Worm (Caenorhabditis elegans): Measurements from ENCODE around the gene vit-4.

Gene vit-4

ce11 chrX:3566856-3567255, 3.1 kb upstream of the vit-4 start:
- no peak for TF ChIP-seq ama-1 (optimal IDR thresholded peaks at IDR 0.05)
- TF ChIP-seq pros-1 (tag; optimal IDR thresholded peaks at IDR 0.05): no peak
- TF ChIP-seq fkh-6 (tag; optimal IDR thresholded peaks at IDR 0.05): no peak
- no peak for TF ChIP-seq K09A11.1 (tag; optimal IDR thresholded peaks at IDR 0.05; ENCODE audit: insufficient read depth)
- TF ChIP-seq hlh-30 (tag; optimal IDR thresholded peaks at IDR 0.05; ENCODE audit: insufficient read depth): no peak
- TF ChIP-seq Y22D7AL.16 (tag; optimal IDR thresholded peaks at IDR 0.05): no peak

DNA sequence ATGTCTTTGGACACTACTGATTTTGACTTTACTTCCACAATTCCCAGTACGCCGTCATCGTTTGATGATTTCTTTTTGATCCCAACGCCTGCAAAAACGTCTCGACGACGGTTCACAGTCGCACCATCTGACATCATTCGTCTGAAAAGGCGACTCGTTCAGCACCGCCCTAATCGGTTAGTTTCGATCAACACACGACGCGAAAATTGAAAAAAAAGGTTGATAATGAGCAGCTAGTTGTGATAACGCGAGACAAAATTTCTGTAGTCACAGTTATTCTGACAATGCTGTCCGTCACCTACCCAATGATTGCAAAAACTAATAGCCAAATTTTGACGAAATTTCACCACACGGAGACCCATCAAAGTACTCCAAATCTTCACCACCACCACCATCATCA, 7.8 kb downstream of the vit-4 start:
- TF ChIP-seq unc-86 (tag; optimal IDR thresholded peaks at IDR 0.05) (no peak), nhr-11 (tag; optimal IDR thresholded peaks at IDR 0.05) (no peak), eyg-1 (tag; optimal IDR thresholded peaks at IDR 0.05) (no peak), pha-2 (tag; optimal IDR thresholded peaks at IDR 0.05) (no peak), hlh-13 (GFP tag; optimal IDR thresholded peaks at IDR 0.05) (no peak), pha-4 (tag; optimal IDR thresholded peaks at IDR 0.05) (no peak), K02D7.2 (tag; optimal IDR thresholded peaks at IDR 0.05) (no peak), ahr-1 (tag; optimal IDR thresholded peaks at IDR 0.05) (no peak), zip-5 (tag; optimal IDR thresholded peaks at IDR 0.05) (no peak), rnt-1 (tag; optimal IDR thresholded peaks at IDR 0.05) (no peak)

DNA sequence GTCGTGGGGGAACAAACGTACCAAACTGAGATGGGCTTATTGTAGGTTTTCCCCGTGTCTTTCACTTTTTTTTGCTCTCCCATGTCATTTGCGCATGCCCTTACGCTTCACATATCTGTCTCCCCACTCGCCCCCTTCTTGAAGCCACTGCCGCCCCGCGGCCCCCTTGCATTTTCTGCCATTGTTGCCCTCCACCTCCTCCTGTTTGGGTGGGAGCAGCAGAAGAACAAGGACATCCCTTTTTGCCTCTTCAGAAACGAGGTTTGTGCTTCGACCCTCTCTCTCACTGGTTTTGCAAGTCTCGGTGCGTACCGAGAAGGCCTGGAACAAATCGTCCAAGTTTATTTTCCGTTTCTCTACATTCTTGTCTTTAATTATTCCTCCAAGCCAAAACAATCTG, 9.6 kb downstream of the vit-4 start:
- TF ChIP-seq pax-1 (tag; optimal IDR thresholded peaks at IDR 0.05) (no peak), unc-3 (GFP tag; conservative IDR thresholded peaks at IDR 0.05) (no peak), unc-3 (tag; optimal IDR thresholded peaks at IDR 0.05) (no peak), gmeb-2 (tag; optimal IDR thresholded peaks at IDR 0.05) (no peak), tbx-2 (tag; optimal IDR thresholded peaks at IDR 0.05) (no peak), Y22D7AL.16 (tag; optimal IDR thresholded peaks at IDR 0.05) (no peak), ceh-14 (tag; optimal IDR thresholded peaks at IDR 0.05) (no peak), pat-9 (tag; optimal IDR thresholded peaks at IDR 0.05) (no peak), fax-1 (tag; optimal IDR thresholded peaks at IDR 0.05) (no peak), fkh-10 (GFP tag; optimal IDR thresholded peaks at IDR 0.05) (no peak), odd-2 (tag; optimal IDR thresholded peaks at IDR 0.05) (no peak), zip-5 (tag; optimal IDR thresholded peaks at IDR 0.05) (no peak), C38D4.7 (GFP tag; optimal IDR thresholded peaks at IDR 0.05) (no peak), hlh-13 (GFP tag; optimal IDR thresholded peaks at IDR 0.05) (no peak), pha-2 (tag; optimal IDR thresholded peaks at IDR 0.05) (no peak), tbx-7 (tag; optimal IDR thresholded peaks at IDR 0.05) (no peak), ceh-2 (tag; optimal IDR thresholded peaks at IDR 0.05) (no peak)

- no peak for TF ChIP-seq fkh-10 (GFP tag; optimal IDR thresholded peaks at IDR 0.05)
Observed at ce11 chrX:3553687-3554086, 10.1 kb downstream of the vit-4 start.

DNA sequence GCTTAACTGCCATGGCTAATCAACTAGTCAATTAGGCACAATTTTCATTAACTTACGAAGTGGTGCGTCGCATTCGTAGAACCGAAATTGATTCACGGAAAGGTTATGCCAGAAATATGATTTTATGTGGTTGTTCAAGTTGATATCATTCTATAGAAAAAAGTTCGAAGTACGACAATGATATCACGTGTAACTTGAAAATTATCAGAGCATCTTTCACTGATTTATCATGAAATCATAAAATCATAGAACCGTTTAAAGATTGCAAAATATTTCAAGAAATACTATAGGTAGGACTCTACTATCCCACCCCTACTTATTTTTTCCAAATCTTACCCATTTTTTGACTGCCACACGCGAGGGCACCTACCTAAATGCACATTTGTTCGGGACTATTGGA, 10.8 kb downstream of the vit-4 start:
- no peak for TF ChIP-seq pat-9 (tag; optimal IDR thresholded peaks at IDR 0.05)
- no peak for TF ChIP-seq sox-4 (tag; optimal IDR thresholded peaks at IDR 0.05)
- TF ChIP-seq tbx-7 (tag; optimal IDR thresholded peaks at IDR 0.05): no peak
- no peak for TF ChIP-seq nhr-11 (tag; optimal IDR thresholded peaks at IDR 0.05)
- TF ChIP-seq nhr-232 (tag; optimal IDR thresholded peaks at IDR 0.05): no peak
- TF ChIP-seq hlh-30 (tag; optimal IDR thresholded peaks at IDR 0.05; ENCODE audit: insufficient read depth): no peak
- no peak for TF ChIP-seq ceh-14 (tag; optimal IDR thresholded peaks at IDR 0.05)
- TF ChIP-seq ets-4 (tag; optimal IDR thresholded peaks at IDR 0.05): no peak
- no peak for TF ChIP-seq syd-9 (tag; optimal IDR thresholded peaks at IDR 0.05)
- TF ChIP-seq hlh-15 (tag; optimal IDR thresholded peaks at IDR 0.05): no peak
- no peak for TF ChIP-seq pqm-1 (tag; optimal IDR thresholded peaks at IDR 0.05)
- no peak for TF ChIP-seq che-1 (tag; optimal IDR thresholded peaks at IDR 0.05)
- TF ChIP-seq sdc-2 (tag; optimal IDR thresholded peaks at IDR 0.05): no peak
- no peak for TF ChIP-seq pag-3 (tag; optimal IDR thresholded peaks at IDR 0.05; ENCODE audit: borderline replicate concordance)
- no peak for TF ChIP-seq ceh-31 (tag; optimal IDR thresholded peaks at IDR 0.05)
- TF ChIP-seq unc-3 (GFP tag; conservative IDR thresholded peaks at IDR 0.05): no peak
- no peak for TF ChIP-seq unc-3 (tag; optimal IDR thresholded peaks at IDR 0.05)
- no peak for TF ChIP-seq eyg-1 (tag; optimal IDR thresholded peaks at IDR 0.05)
- TF ChIP-seq odd-2 (tag; optimal IDR thresholded peaks at IDR 0.05): no peak
- no peak for TF ChIP-seq elt-4 (tag; optimal IDR thresholded peaks at IDR 0.05)
- TF ChIP-seq hlh-6 (tag; optimal IDR thresholded peaks at IDR 0.05): no peak

Data from whole organism, late embryonic.